Fruit fly (Drosophila melanogaster) whole organism, prepupa: Measurements from ENCODE around the gene CG46462.
A peak's percentile ranks its signal among the peaks of the same experiment; 100 is the strongest.

Experiments used
- CG10631 ChIP-seq: fragments of 200-800 bp; sonication (Bioruptor generic); optimal IDR thresholded peaks from 2 replicates; lab custom pipeline; 2016; ENCODE audit warnings: missing biosample characterization, missing genetic modification characterization
- CG10669 ChIP-seq: fragments of 200-800 bp; sonication (Bioruptor generic); optimal IDR thresholded peaks from 3 replicates; lab custom pipeline; 2018; ENCODE audit warnings: missing biosample characterization, mild to moderate bottlenecking, missing genetic modification characterization, moderate library complexity
- CG11762 ChIP-seq: fragments of 200-800 bp; sonication (Bioruptor generic); optimal IDR thresholded peaks from 3 replicates; lab custom pipeline; 2016; ENCODE audit warnings: missing biosample characterization, missing genetic modification characterization; ENCODE audit not compliant: insufficient read depth
- CG11902 ChIP-seq: fragments of 200-800 bp; sonication (Bioruptor generic); optimal IDR thresholded peaks from 3 replicates; lab custom pipeline; 2016; ENCODE audit warnings: missing biosample characterization, missing genetic modification characterization
- CG15336 ChIP-seq: fragments of 200-800 bp; sonication (Bioruptor generic); IDR thresholded peaks from 2 replicates; pipeline ENCODE4 v1.3.6; 2022; ENCODE audit warnings: missing biosample characterization, missing genetic modification characterization
- CG1621 ChIP-seq: fragments of 200-800 bp; sonication (Bioruptor generic); optimal IDR thresholded peaks from 3 replicates; lab custom pipeline; 2018; ENCODE audit warnings: missing biosample characterization, mild to moderate bottlenecking, missing genetic modification characterization
- CG16779 ChIP-seq: fragments of 200-800 bp; sonication (Bioruptor generic); optimal IDR thresholded peaks from 3 replicates; lab custom pipeline; 2017; ENCODE audit warnings: missing biosample characterization, mild to moderate bottlenecking, missing genetic modification characterization
- CG31627 ChIP-seq: fragments of 200-800 bp; sonication (Bioruptor generic); optimal IDR thresholded peaks from 3 replicates; lab custom pipeline; 2016; ENCODE audit warnings: missing biosample characterization, missing genetic modification characterization
- CG32006 ChIP-seq: fragments of 200-800 bp; sonication (Bioruptor generic); optimal IDR thresholded peaks from 3 replicates; lab custom pipeline; 2017; ENCODE audit warnings: missing biosample characterization, mild to moderate bottlenecking, missing genetic modification characterization
- CG34406 ChIP-seq: fragments of 200-800 bp; sonication (Bioruptor generic); optimal IDR thresholded peaks from 3 replicates; lab custom pipeline; 2016; ENCODE audit warnings: missing biosample characterization, missing genetic modification characterization
- CG3919 ChIP-seq: fragments of 200-800 bp; sonication (Bioruptor generic); optimal IDR thresholded peaks from 3 replicates; lab custom pipeline; 2016; ENCODE audit warnings: missing biosample characterization, missing genetic modification characterization
- CG6163 ChIP-seq: fragments of 200-800 bp; sonication (Bioruptor generic); IDR thresholded peaks from 3 replicates; pipeline ENCODE4 v1.3.6; 2022; ENCODE audit warnings: missing biosample characterization, missing genetic modification characterization
- CG6792 ChIP-seq: fragments of 200-800 bp; sonication (Bioruptor generic); optimal IDR thresholded peaks from 3 replicates; lab custom pipeline; 2016; ENCODE audit warnings: missing biosample characterization, missing genetic modification characterization
- CG6808 ChIP-seq: fragments of 200-800 bp; sonication (Bioruptor generic); optimal IDR thresholded peaks from 3 replicates; lab custom pipeline; 2017; ENCODE audit warnings: missing biosample characterization, missing genetic modification characterization, mild to moderate bottlenecking, moderate library complexity, missing genetic modification reagents
- CG6854 ChIP-seq: fragments of 200-800 bp; sonication (Bioruptor generic); optimal IDR thresholded peaks from 2 replicates; lab custom pipeline; 2017; ENCODE audit warnings: missing biosample characterization, mild to moderate bottlenecking, missing genetic modification characterization
- CG8319 ChIP-seq: fragments of 200-800 bp; sonication (Bioruptor generic); optimal IDR thresholded peaks from 3 replicates; lab custom pipeline; 2016; ENCODE audit warnings: missing biosample characterization, missing genetic modification characterization
- CG8632 ChIP-seq: fragments of 200-800 bp; sonication (Bioruptor generic); optimal IDR thresholded peaks from 3 replicates; lab custom pipeline; 2016; ENCODE audit warnings: missing biosample characterization, missing genetic modification characterization
- Eip75B ChIP-seq: fragments of 200-800 bp; sonication (Bioruptor generic); optimal IDR thresholded peaks from 3 replicates; lab custom pipeline; 2016; ENCODE audit warnings: missing biosample characterization, missing genetic modification characterization
- Eip93F ChIP-seq: fragments of 200-800 bp; sonication (Bioruptor generic); optimal IDR thresholded peaks from 2 replicates; lab custom pipeline; 2016; ENCODE audit warnings: missing biosample characterization, mild to moderate bottlenecking, missing genetic modification characterization
- Ets96B ChIP-seq: fragments of 200-800 bp; optimal IDR thresholded peaks from 2 replicates; lab custom pipeline; 2019; ENCODE audit warnings: missing biosample characterization, mild to moderate bottlenecking, missing genetic modification characterization, moderate library complexity
- Gug ChIP-seq: fragments of 200-800 bp; sonication (Bioruptor generic); IDR thresholded peaks from 2 replicates; pipeline ENCODE4 v1.3.6; 2022; ENCODE audit warnings: missing biosample characterization, missing genetic modification characterization
- Hr39 ChIP-seq: fragments of 200-800 bp; sonication (Bioruptor generic); optimal IDR thresholded peaks from 2 replicates; lab custom pipeline; 2016; ENCODE audit warnings: missing biosample characterization, missing genetic modification characterization
- Hr4 ChIP-seq: fragments of 200-800 bp; sonication (Bioruptor generic); optimal IDR thresholded peaks from 3 replicates; lab custom pipeline; 2016; ENCODE audit warnings: missing biosample characterization, missing genetic modification characterization
- Lpt ChIP-seq: fragments of 200-800 bp; sonication (Bioruptor generic); optimal IDR thresholded peaks from 3 replicates; lab custom pipeline; 2016; ENCODE audit warnings: missing biosample characterization, missing genetic modification characterization
- Met ChIP-seq: fragments of 200-800 bp; sonication (Bioruptor generic); optimal IDR thresholded peaks from 3 replicates; lab custom pipeline; 2016; ENCODE audit warnings: missing biosample characterization, missing genetic modification characterization
- OdsH ChIP-seq: fragments of 200-800 bp; sonication (Bioruptor generic); optimal IDR thresholded peaks from 3 replicates; lab custom pipeline; 2016; ENCODE audit warnings: missing biosample characterization, missing genetic modification characterization
- Smox ChIP-seq: fragments of 200-800 bp; sonication (Bioruptor generic); optimal IDR thresholded peaks from 3 replicates; lab custom pipeline; 2016; ENCODE audit warnings: missing biosample characterization, missing genetic modification characterization
- Sox102F ChIP-seq: fragments of 200-800 bp; sonication (Bioruptor generic); optimal IDR thresholded peaks from 2 replicates; lab custom pipeline; 2016; ENCODE audit warnings: missing biosample characterization, mild to moderate bottlenecking, missing genetic modification characterization
- Sox15 ChIP-seq: fragments of 200-800 bp; sonication (Bioruptor generic); optimal IDR thresholded peaks from 3 replicates; lab custom pipeline; 2016; ENCODE audit warnings: missing biosample characterization, missing genetic modification characterization
- achi ChIP-seq: fragments of 200-800 bp; sonication (Bioruptor generic); optimal IDR thresholded peaks from 3 replicates; lab custom pipeline; 2016; ENCODE audit warnings: missing biosample characterization, missing genetic modification characterization
- acj6 ChIP-seq: fragments of 200-800 bp; sonication (Bioruptor generic); optimal IDR thresholded peaks from 3 replicates; lab custom pipeline; 2016; ENCODE audit warnings: missing biosample characterization, missing genetic modification characterization
- cyc ChIP-seq: fragments of 200-800 bp; sonication (Bioruptor generic); optimal IDR thresholded peaks from 3 replicates; lab custom pipeline; 2016; ENCODE audit warnings: missing biosample characterization, missing genetic modification characterization
- dac ChIP-seq: fragments of 200-800 bp; sonication (Bioruptor generic); optimal IDR thresholded peaks from 2 replicates; lab custom pipeline; 2017; ENCODE audit warnings: missing biosample characterization, mild to moderate bottlenecking, missing genetic modification characterization
- dsx ChIP-seq: fragments of 200-800 bp; optimal IDR thresholded peaks from 3 replicates; lab custom pipeline; 2019; ENCODE audit warnings: missing biosample characterization, mild to moderate bottlenecking, missing genetic modification characterization, moderate library complexity; ENCODE audit not compliant: poor library complexity, severe bottlenecking
- eg ChIP-seq: fragments of 200-800 bp; sonication (Bioruptor generic); IDR thresholded peaks from 3 replicates; pipeline ENCODE4 v1.3.6; 2022; ENCODE audit warnings: missing biosample characterization, missing genetic modification characterization
- esn ChIP-seq: fragments of 200-800 bp; sonication (Bioruptor generic); optimal IDR thresholded peaks from 2 replicates; lab custom pipeline; 2016; ENCODE audit warnings: missing biosample characterization, mild to moderate bottlenecking, missing genetic modification characterization, moderate library complexity
- fkh ChIP-seq: fragments of 200-800 bp; sonication (Bioruptor generic); optimal IDR thresholded peaks from 3 replicates; lab custom pipeline; 2017; ENCODE audit warnings: missing biosample characterization, mild to moderate bottlenecking, missing genetic modification characterization, moderate library complexity
- lz ChIP-seq: fragments of 200-800 bp; sonication (Bioruptor generic); optimal IDR thresholded peaks from 3 replicates; lab custom pipeline; 2016; ENCODE audit warnings: missing biosample characterization, missing genetic modification characterization
- net ChIP-seq: fragments of 200-800 bp; sonication (Bioruptor generic); optimal IDR thresholded peaks from 3 replicates; lab custom pipeline; 2016; ENCODE audit warnings: missing biosample characterization, missing genetic modification characterization
- pdm3 ChIP-seq: fragments of 200-800 bp; sonication (Bioruptor generic); optimal IDR thresholded peaks from 3 replicates; lab custom pipeline; 2016; ENCODE audit warnings: missing biosample characterization, missing genetic modification characterization
- spab ChIP-seq: fragments of 200-800 bp; sonication (Bioruptor generic); optimal IDR thresholded peaks from 2 replicates; lab custom pipeline; 2017; ENCODE audit warnings: missing biosample characterization, mild to moderate bottlenecking, missing genetic modification characterization, missing genetic modification reagents
- ss ChIP-seq, 2 experiments: fragments of 200-800 bp; sonication (Bioruptor generic); optimal IDR thresholded peaks; 2 replicates in 1 of 2; 3 replicates in 1 of 2; lab custom pipeline; 2017 to 2018; ENCODE audit warnings: mild to moderate bottlenecking in 2 of 2, missing biosample characterization in 2 of 2, missing genetic modification characterization in 2 of 2, moderate library complexity in 1 of 2
- svp ChIP-seq: fragments of 200-800 bp; sonication (Bioruptor generic); peaks from one replicate; lab custom pipeline; 2016; ENCODE audit warnings: missing biosample characterization, missing genetic modification characterization

Gene CG46462

dm6 chr3L:19928435-19929011, 3.0 kb upstream of the CG46462 start, which contains the start of the genes CG8004 and RhoGDI (continued):
- peak; percentile 61 for TF ChIP-seq Eip75B
- TF ChIP-seq fkh (GFP tag; lab: Kevin White, UChicago), result no peak
- TF ChIP-seq eg (GFP tag; lab: Robert Waterston, UW), result peak; percentile 47; the same call in 2 of the 3 replicates
- peak; percentile 77 for TF ChIP-seq CG31627
- peak; percentile 56 for TF ChIP-seq CG10631 (GFP tag; lab: Kevin White, UChicago)
- no peak for TF ChIP-seq CG11762
- peak; percentile 7 for TF ChIP-seq CG1621 (tag; lab: Kevin White, UChicago)
- peak; percentile 59 for TF ChIP-seq CG3919 (GFP tag; lab: Kevin White, UChicago)
- no peak for TF ChIP-seq CG6808 (GFP tag; lab: Kevin White, UChicago)
- TF ChIP-seq Lpt, result no peak
- no peak for TF ChIP-seq CG8632
- peak; percentile 52 for TF ChIP-seq acj6
- TF ChIP-seq Met, result peak; percentile 61
- no peak for TF ChIP-seq Ets96B (tag; lab: Kevin White, UChicago)
- TF ChIP-seq spab, result no peak
- peak; percentile 7 for TF ChIP-seq CG10669 (GFP tag; lab: Kevin White, UChicago)
- no peak for TF ChIP-seq CG8319 (GFP tag; lab: Kevin White, UChicago)
- peak; percentile 87 for TF ChIP-seq svp (GFP tag; lab: Kevin White, UChicago)
- TF ChIP-seq net (GFP tag; lab: Kevin White, UChicago), result peak; percentile 22
- TF ChIP-seq Hr39 (GFP tag; lab: Kevin White, UChicago), result peak; percentile 69
- TF ChIP-seq CG32006 (GFP tag; lab: Kevin White, UChicago), result peak; percentile 40
- TF ChIP-seq Sox15 (GFP tag; lab: Kevin White, UChicago), result peak; percentile 1
- TF ChIP-seq CG16779 (tag; lab: Kevin White, UChicago), result no peak
- peak; percentile 52 for TF ChIP-seq CG6792
- TF ChIP-seq ss (GFP tag; optimal IDR thresholded peaks at IDR 0.05; lab: Kevin White, UChicago), result no peak
- peak; percentile 53 for TF ChIP-seq CG15336 (GFP tag; lab: Robert Waterston, UW)
- no peak for TF ChIP-seq Gug
- peak; percentile 31 for TF ChIP-seq Eip93F (GFP tag; lab: Kevin White, UChicago)
- TF ChIP-seq achi (GFP tag; lab: Kevin White, UChicago), result peak; percentile 67
- TF ChIP-seq CG34406 (GFP tag; lab: Kevin White, UChicago), result peak; percentile 7
- peak; percentile 67 for TF ChIP-seq lz
- TF ChIP-seq Sox102F (GFP tag; lab: Kevin White, UChicago), result peak; percentile 11
- no peak for TF ChIP-seq CG11902 (GFP tag; lab: Kevin White, UChicago)
- peak; percentile 75 for TF ChIP-seq Smox (GFP tag; lab: Kevin White, UChicago)

- TF ChIP-seq CG6808 (GFP tag; lab: Kevin White, UChicago) (no peak), esn (peak; percentile 58), OdsH (GFP tag; lab: Kevin White, UChicago) (peak; percentile 36), CG15336 (GFP tag; lab: Robert Waterston, UW) (0 out of 2 replicates have a peak, but pooled peaks have one; percentile 10), Sox102F (GFP tag; lab: Kevin White, UChicago) (no peak), CG31627 (peak; percentile 30), CG16779 (tag; lab: Kevin White, UChicago) (peak; percentile 32), CG6792 (no peak), cyc (GFP tag; lab: Kevin White, UChicago) (peak; percentile 5), Ets96B (tag; lab: Kevin White, UChicago) (no peak), CG11762 (no peak), pdm3 (GFP tag; lab: Kevin White, UChicago) (peak; percentile 45), dac (GFP tag; lab: Kevin White, UChicago) (no peak), Eip93F (GFP tag; lab: Kevin White, UChicago) (no peak), Hr4 (GFP tag; lab: Kevin White, UChicago) (peak; percentile 60), CG3919 (GFP tag; lab: Kevin White, UChicago) (peak; percentile 20), ss (GFP tag; optimal IDR thresholded peaks at IDR 0.05; lab: Kevin White, UChicago) (peak; percentile 45 to 55), CG6163 (peak; percentile 73; the same call in 2 of the 3 replicates), Met (peak; percentile 30), achi (GFP tag; lab: Kevin White, UChicago) (no peak), Hr39 (GFP tag; lab: Kevin White, UChicago) (peak; percentile 35), CG6854 (GFP tag; lab: Kevin White, UChicago) (peak; percentile 30), CG32006 (GFP tag; lab: Kevin White, UChicago) (peak; percentile 16), CG11902 (GFP tag; lab: Kevin White, UChicago) (no peak), svp (GFP tag; lab: Kevin White, UChicago) (peak; percentile 38), net (GFP tag; lab: Kevin White, UChicago) (peak; percentile 3), Smox (GFP tag; lab: Kevin White, UChicago) (peak; percentile 48), Lpt (peak; percentile 33), lz (peak; percentile 34), acj6 (peak; percentile 8), Gug (no peak), dsx (GFP tag; lab: Kevin White, UChicago) (peak; percentile 82), CG34406 (GFP tag; lab: Kevin White, UChicago) (peak; percentile 32), CG8632 (no peak), Eip75B (peak; percentile 9)
Observed at dm6 chr3L:19929051-19929718, 2.3 kb upstream of the CG46462 start.
